Worm (Caenorhabditis elegans) whole organism, L2 larva: Measurements from ENCODE around the gene B0001.7.

Source experiments
- aly-2 ChIP-seq: fragments of 150-350 bp; optimal IDR thresholded peaks from 2 replicates; lab custom pipeline; 2014; ENCODE audit warnings: missing biosample characterization, missing genetic modification characterization
- dmd-4 ChIP-seq: sonication (generic microtip); optimal IDR thresholded peaks from 2 replicates; lab custom pipeline; 2017; ENCODE audit warnings: missing biosample characterization, missing genetic modification characterization
- fos-1 ChIP-seq: fragments of 150-350 bp; optimal IDR thresholded peaks from 2 replicates; lab custom pipeline; 2014; ENCODE audit warnings: missing biosample characterization, missing genetic modification characterization
- lin-13 ChIP-seq: fragments of 150-350 bp; optimal IDR thresholded peaks from 2 replicates; lab custom pipeline; 2014; ENCODE audit warnings: missing biosample characterization, missing genetic modification reagents, missing genetic modification characterization
- lsy-2 ChIP-seq, 2 experiments: fragments of 150-350 bp in 1 of 2; sonication (generic microtip) in 1 of 2; optimal IDR thresholded peaks; 2 replicates each; lab custom pipeline; 2014 to 2017; ENCODE audit warnings: missing biosample characterization in 2 of 2, missing genetic modification characterization in 2 of 2
- nhr-11 ChIP-seq: fragments of 150-350 bp; optimal IDR thresholded peaks from 2 replicates; lab custom pipeline; 2014; ENCODE audit warnings: missing biosample characterization, missing genetic modification characterization
- snpc-4 ChIP-seq: fragments of 150-350 bp; optimal IDR thresholded peaks from 2 replicates; lab custom pipeline; 2014; ENCODE audit warnings: missing biosample characterization, missing genetic modification characterization

DNA sequence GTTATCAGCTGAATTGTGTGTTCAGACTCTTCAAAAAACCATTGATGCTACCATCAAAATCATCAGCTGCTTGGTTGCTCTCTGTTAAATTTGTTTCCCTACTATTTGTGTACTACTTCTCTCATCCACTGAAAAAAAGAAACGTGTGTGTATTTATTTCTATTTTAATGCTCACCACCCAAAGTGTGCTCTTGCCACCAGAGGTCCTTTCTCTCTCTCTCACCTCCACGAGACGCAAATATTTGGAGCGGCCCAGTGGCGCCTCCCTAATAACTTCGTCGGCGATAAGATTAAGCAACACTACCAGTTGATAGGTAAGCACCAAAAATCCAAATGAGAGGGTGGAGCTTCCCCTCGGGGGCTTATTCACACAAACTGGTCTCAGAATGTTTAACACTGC is 46.8 kb upstream of the B0001.7 start:
- TF ChIP-seq nhr-11 (no peak), aly-2 (tag; lab: Kevin White, UChicago) (no peak), snpc-4 (tag; lab: Kevin White, UChicago) (no peak), dmd-4 (no peak), fos-1 (tag; lab: Kevin White, UChicago) (no peak), lin-13 (GFP tag; lab: Kevin White, UChicago) (no peak), lsy-2 (tag; optimal IDR thresholded peaks at IDR 0.05; lab: Kevin White, UChicago) (no peak)
